Worm (Caenorhabditis elegans): ENCODE measurements around the gene mig-5.

The mig-5 gene

ce11 chrII:8141135-8141534 lies 43.7 kb downstream of the mig-5 start:
- TF ChIP-seq ttx-3 (tag; optimal IDR thresholded peaks at IDR 0.05): no peak
- no peak for TF ChIP-seq C38D4.7 (GFP tag; optimal IDR thresholded peaks at IDR 0.05)
- no peak for TF ChIP-seq dve-1 (tag; optimal IDR thresholded peaks at IDR 0.05)
- no peak for TF ChIP-seq ceh-34 (tag; optimal IDR thresholded peaks at IDR 0.05)
- no peak for TF ChIP-seq pros-1 (tag; optimal IDR thresholded peaks at IDR 0.05)
- no peak for TF ChIP-seq elt-2 (tag; optimal IDR thresholded peaks at IDR 0.05)
- TF ChIP-seq K02D7.2 (tag; optimal IDR thresholded peaks at IDR 0.05): no peak
- TF ChIP-seq unc-3 (GFP tag; conservative IDR thresholded peaks at IDR 0.05): no peak
- TF ChIP-seq unc-3 (tag; optimal IDR thresholded peaks at IDR 0.05): no peak
- no peak for TF ChIP-seq tbx-2 (tag; optimal IDR thresholded peaks at IDR 0.05)
- TF ChIP-seq nhr-11 (tag; optimal IDR thresholded peaks at IDR 0.05): no peak
- TF ChIP-seq fax-1 (tag; optimal IDR thresholded peaks at IDR 0.05): no peak
- no peak for TF ChIP-seq syd-9 (tag; optimal IDR thresholded peaks at IDR 0.05)
- no peak for TF ChIP-seq hlh-30 (tag; optimal IDR thresholded peaks at IDR 0.05; ENCODE audit: insufficient read depth)
- no peak for TF ChIP-seq C08G9.2 (tag; optimal IDR thresholded peaks at IDR 0.05)
- TF ChIP-seq fkh-6 (tag; optimal IDR thresholded peaks at IDR 0.05): no peak
- TF ChIP-seq ceh-45 (GFP tag; IDR thresholded peaks at IDR 0.05): no peak
- no peak for TF ChIP-seq ama-1 (optimal IDR thresholded peaks at IDR 0.05)
- no peak for TF ChIP-seq ceh-18 (tag; optimal IDR thresholded peaks at IDR 0.05)
- no peak for TF ChIP-seq ceh-2 (tag; optimal IDR thresholded peaks at IDR 0.05)

DNA sequence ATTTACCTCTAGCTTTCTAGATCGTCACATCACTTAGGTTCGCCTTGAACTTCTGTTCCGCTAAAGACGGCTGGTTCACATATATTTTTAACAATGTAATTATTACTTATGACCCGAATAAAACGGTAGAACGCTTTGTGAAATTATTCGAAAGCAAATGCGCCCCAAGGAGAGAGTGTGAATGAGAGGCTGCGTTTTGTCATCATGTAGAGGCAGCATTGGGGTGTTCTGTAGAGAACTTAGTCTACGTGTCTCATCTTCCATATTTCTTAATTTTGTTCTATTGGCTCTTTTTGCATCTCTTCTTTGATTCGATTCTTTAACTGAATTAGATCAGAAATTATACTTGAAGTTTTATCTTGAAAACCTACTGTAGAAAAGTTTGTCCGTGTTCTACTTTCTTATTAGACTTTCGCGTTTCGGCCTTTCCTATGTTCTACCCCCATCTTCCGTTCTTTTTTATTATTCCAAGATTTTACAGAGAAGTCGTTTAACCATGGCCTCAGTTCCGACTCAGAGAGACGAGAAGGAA lies 46.7 kb downstream of the mig-5 start, which contains the start of gene cdc-48.2:
TSS of gene cdc-48.2 (plus strand) at position 482 of the 532 bp plus-strand sequence.
- no peak for TF ChIP-seq hlh-8 (tag; optimal IDR thresholded peaks at IDR 0.05)
- TF ChIP-seq F13H6.1 (tag; optimal IDR thresholded peaks at IDR 0.05): no peak
- TF ChIP-seq ref-2 (tag; optimal IDR thresholded peaks at IDR 0.05): no peak
- no peak for TF ChIP-seq nhr-232 (tag; optimal IDR thresholded peaks at IDR 0.05)
- no peak for TF ChIP-seq sdc-2 (tag; optimal IDR thresholded peaks at IDR 0.05)
- no peak for TF ChIP-seq elt-2 (tag; optimal IDR thresholded peaks at IDR 0.05)
- no peak for TF ChIP-seq fkh-6 (tag; optimal IDR thresholded peaks at IDR 0.05)
- TF ChIP-seq zip-5 (tag; optimal IDR thresholded peaks at IDR 0.05): no peak
- TF ChIP-seq pag-3 (tag; optimal IDR thresholded peaks at IDR 0.05; ENCODE audit: borderline replicate concordance): no peak
- TF ChIP-seq hlh-13 (GFP tag; optimal IDR thresholded peaks at IDR 0.05): no peak
- no peak for TF ChIP-seq ztf-16 (tag; optimal IDR thresholded peaks at IDR 0.05)
- no peak for TF ChIP-seq odd-2 (tag; optimal IDR thresholded peaks at IDR 0.05)
- no peak for TF ChIP-seq mec-3 (tag; optimal IDR thresholded peaks at IDR 0.05; ENCODE audit: borderline replicate concordance)
- TF ChIP-seq eyg-1 (tag; optimal IDR thresholded peaks at IDR 0.05): no peak
- TF ChIP-seq ceh-22 (tag; optimal IDR thresholded peaks at IDR 0.05): no peak
- no peak for TF ChIP-seq C08G9.2 (tag; optimal IDR thresholded peaks at IDR 0.05)
- no peak for TF ChIP-seq nhr-11 (tag; optimal IDR thresholded peaks at IDR 0.05)

ce11 chrII:8137379-8137778 lies 47.4 kb downstream of the mig-5 start:
- TF ChIP-seq hlh-8 (tag; optimal IDR thresholded peaks at IDR 0.05) (peak; percentile 46), rnt-1 (tag; optimal IDR thresholded peaks at IDR 0.05) (peak; percentile 64), pqm-1 (tag; optimal IDR thresholded peaks at IDR 0.05) (peak; percentile 68), ets-4 (tag; optimal IDR thresholded peaks at IDR 0.05) (peak; percentile 76), unc-42 (tag; optimal IDR thresholded peaks at IDR 0.05) (peak; percentile 42), C08G9.2 (tag; optimal IDR thresholded peaks at IDR 0.05) (peak; percentile 86), tbx-2 (tag; optimal IDR thresholded peaks at IDR 0.05) (peak; percentile 87), unc-3 (GFP tag; conservative IDR thresholded peaks at IDR 0.05) (no peak), unc-3 (tag; optimal IDR thresholded peaks at IDR 0.05) (peak; percentile 28), zip-5 (tag; optimal IDR thresholded peaks at IDR 0.05) (peak; percentile 92), ceh-2 (tag; optimal IDR thresholded peaks at IDR 0.05) (peak; percentile 81), mec-3 (tag; optimal IDR thresholded peaks at IDR 0.05; ENCODE audit: borderline replicate concordance) (peak; percentile 71), K09A11.1 (tag; optimal IDR thresholded peaks at IDR 0.05; ENCODE audit: insufficient read depth) (no peak), fax-1 (tag; optimal IDR thresholded peaks at IDR 0.05) (peak; percentile 83), ztf-16 (tag; optimal IDR thresholded peaks at IDR 0.05) (peak; percentile 28), fkh-6 (tag; optimal IDR thresholded peaks at IDR 0.05) (no peak), ceh-34 (tag; optimal IDR thresholded peaks at IDR 0.05) (peak; percentile 19), ceh-14 (tag; optimal IDR thresholded peaks at IDR 0.05) (peak; percentile 72), F13H6.1 (tag; optimal IDR thresholded peaks at IDR 0.05) (peak; percentile 66), ceh-45 (GFP tag; IDR thresholded peaks at IDR 0.05) (no peak), gmeb-2 (tag; optimal IDR thresholded peaks at IDR 0.05) (no peak), ceh-31 (tag; optimal IDR thresholded peaks at IDR 0.05) (peak; percentile 93), npax-4 (tag; optimal IDR thresholded peaks at IDR 0.05) (no peak), Y22D7AL.16 (tag; optimal IDR thresholded peaks at IDR 0.05) (no peak), hlh-15 (tag; optimal IDR thresholded peaks at IDR 0.05) (no peak), elt-2 (tag; optimal IDR thresholded peaks at IDR 0.05) (peak; percentile 59), tbx-7 (tag; optimal IDR thresholded peaks at IDR 0.05) (peak; percentile 77), lim-6 (tag; optimal IDR thresholded peaks at IDR 0.05) (peak; percentile 79), odd-2 (tag; optimal IDR thresholded peaks at IDR 0.05) (no peak), pros-1 (tag; optimal IDR thresholded peaks at IDR 0.05) (no peak), ahr-1 (tag; optimal IDR thresholded peaks at IDR 0.05) (peak; percentile 64), ref-2 (tag; optimal IDR thresholded peaks at IDR 0.05) (peak; percentile 65)
